Fruit fly (Drosophila melanogaster) whole organism: Measurements from ENCODE around the gene PH4alphaNE2.

ENCODE experiments used
- CG8478 ChIP-seq: fragments of >200 bp; optimal IDR thresholded peaks from 2 replicates; lab custom pipeline; 2018; ENCODE audit warnings: inconsistent platforms
- Dll ChIP-seq: fragments of >200 bp; optimal IDR thresholded peaks from 2 replicates; lab custom pipeline; 2017
- EcR ChIP-seq, 2 experiments: fragments of >200 bp; optimal IDR thresholded peaks; 2 replicates each; lab custom pipeline; 2017; ENCODE audit warnings: missing biosample characterization in 2 of 2, missing genetic modification characterization in 2 of 2, missing genetic modification reagents in 2 of 2
- pan ChIP-seq: fragments of >200 bp; optimal IDR thresholded peaks from 2 replicates; lab custom pipeline; 2017
- usp ChIP-seq: fragments of >200 bp; optimal IDR thresholded peaks from 2 replicates; lab custom pipeline; 2017; ENCODE audit warnings: missing biosample characterization, missing genetic modification characterization, mixed read lengths

DNA sequence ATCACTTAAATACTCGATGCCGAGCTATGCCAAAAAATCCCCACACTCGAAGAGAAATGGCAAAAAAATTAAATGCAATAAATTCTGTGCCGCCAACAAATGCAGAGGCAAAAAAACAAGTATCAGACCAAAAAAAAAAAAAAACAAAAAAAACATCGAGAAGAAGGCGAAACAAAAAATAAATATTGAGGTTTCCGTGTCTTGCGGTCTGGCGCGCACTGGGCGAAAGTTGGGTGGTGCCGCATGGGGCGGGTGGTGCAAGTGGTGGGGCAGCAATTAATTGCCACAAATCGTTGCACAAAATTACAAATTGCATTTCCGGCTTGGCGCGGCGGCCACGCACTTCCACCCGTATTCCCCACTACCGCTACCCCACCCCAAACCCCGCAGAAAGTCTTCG, 22.4 kb upstream of the PH4alphaNE2 start:
- TF ChIP-seq usp (GFP tag; lab: Kevin White, UChicago) (no peak), EcR (GFP tag; optimal IDR thresholded peaks at IDR 0.05; lab: Kevin White, UChicago) (no peak), CG8478 (lab: Kevin White, UChicago) (no peak), Dll (lab: Kevin White, UChicago) (no peak), pan (lab: Kevin White, UChicago) (no peak)
